Worm (Caenorhabditis elegans): Measurements from ENCODE around the gene srv-6.

ce11 chrX:4265283-4265907 lies 8.5 kb downstream of the srv-6 start, which contains the start of gene coel-1:
- no peak for TF ChIP-seq zag-1 (tag; optimal IDR thresholded peaks at IDR 0.05)
- TF ChIP-seq snpc-4 (tag; optimal IDR thresholded peaks at IDR 0.05) = peak; percentile 13

All from whole organism, L3 larva.